Fruit fly (Drosophila melanogaster) Kc167 (cell line): ENCODE measurements around the gene out.

Experiments used
- Myc ChIP-seq: fragments of >200 bp; optimal IDR thresholded peaks from 2 replicates; lab custom pipeline; 2017; ENCODE audit warnings: missing external identifiers
- Sin3A ChIP-seq: fragments of >200 bp; optimal IDR thresholded peaks from 2 replicates; lab custom pipeline; 2018; ENCODE audit warnings: missing external identifiers
- h ChIP-seq: fragments of >200 bp; optimal IDR thresholded peaks from 3 replicates; lab custom pipeline; 2018; ENCODE audit warnings: missing external identifiers
- insv ChIP-seq: fragments of >200 bp; optimal IDR thresholded peaks from 3 replicates; lab custom pipeline; 2018; ENCODE audit warnings: missing external identifiers
- psq ChIP-seq: fragments of >200 bp; optimal IDR thresholded peaks from 2 replicates; lab custom pipeline; 2017; ENCODE audit warnings: missing external identifiers

DNA sequence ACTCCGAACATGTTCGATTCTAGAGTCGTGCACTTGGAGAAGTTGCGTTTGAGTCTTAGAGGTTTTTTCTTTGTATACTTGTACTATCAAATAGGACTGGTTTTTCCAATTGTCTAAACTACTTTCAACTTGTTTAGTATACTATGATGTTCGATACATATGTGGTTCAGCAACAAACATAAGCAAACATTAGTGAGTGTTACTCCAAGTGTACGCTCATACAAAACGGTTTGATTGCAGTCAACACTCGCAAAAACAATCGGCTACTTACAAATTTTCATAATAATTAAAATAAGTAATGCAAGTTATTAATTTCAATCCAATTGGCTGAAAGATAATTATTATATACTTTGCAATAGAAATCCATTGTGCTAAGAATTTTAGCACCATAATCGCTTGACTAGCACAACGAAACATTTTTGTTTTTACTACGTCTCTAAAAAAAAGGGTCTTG is 39.5 kb upstream of the out start:
- TF ChIP-seq insv (lab: Kevin White, UChicago) (no peak), Sin3A (lab: Kevin White, UChicago) (no peak), psq (no peak), h (no peak), Myc (no peak)
